Fruit fly (Drosophila melanogaster): Measurements from ENCODE around the gene CG4829.

CG4829 gene

dm6 chrX:16811213-16811749 lies at the start of gene CG4829:
CG4829 (plus strand) TSS chrX:16811699.
- TF ChIP-seq ATbp (GFP tag; optimal IDR thresholded peaks at IDR 0.05) (peak; percentile 90), Atf6 (GFP tag; IDR thresholded peaks at IDR 0.05) (peak; percentile 86), CG4707 (GFP tag; optimal IDR thresholded peaks at IDR 0.05) (peak; percentile 74), gro (GFP tag; optimal IDR thresholded peaks at IDR 0.05) (peak; percentile 85), CG30431 (GFP tag; optimal IDR thresholded peaks at IDR 0.05) (peak; percentile 75), CG15479 (GFP tag; optimal IDR thresholded peaks at IDR 0.05) (no peak), psq (GFP tag; optimal IDR thresholded peaks at IDR 0.05) (peak; percentile 38), CG2116 (GFP tag; optimal IDR thresholded peaks at IDR 0.05) (peak; percentile 22), CG11560 (tag; IDR thresholded peaks at IDR 0.05) (peak; percentile 69), CG9876 (GFP tag; optimal IDR thresholded peaks at IDR 0.05) (peak; percentile 31), CG6254 (GFP tag; optimal IDR thresholded peaks at IDR 0.05) (peak; percentile 80), grn (GFP tag; optimal IDR thresholded peaks at IDR 0.05) (no peak), CG7963 (GFP tag; IDR thresholded peaks at IDR 0.05; ENCODE audit: partially characterized antibody) (no peak), ci (GFP tag; IDR thresholded peaks at IDR 0.05) (peak; percentile 93), Antp (GFP tag; optimal IDR thresholded peaks at IDR 0.05) (peak; percentile 87), D19B (GFP tag; optimal IDR thresholded peaks at IDR 0.05) (peak; percentile 68), stwl (tag; optimal IDR thresholded peaks at IDR 0.05) (peak; percentile 5), CG17912 (GFP tag; optimal IDR thresholded peaks at IDR 0.05) (peak; percentile 79), Dp (GFP tag; optimal IDR thresholded peaks at IDR 0.05) (no peak), CG4282 (GFP tag; optimal IDR thresholded peaks at IDR 0.05) (peak; percentile 71), CG6854 (GFP tag; optimal IDR thresholded peaks at IDR 0.05) (peak; percentile 76), Atf-2 (GFP tag; optimal IDR thresholded peaks at IDR 0.05) (peak; percentile 77), Drgx (GFP tag; IDR thresholded peaks at IDR 0.05) (peak; percentile 68), CG1832 (GFP tag; optimal IDR thresholded peaks at IDR 0.05) (no peak), CG9609 (GFP tag; optimal IDR thresholded peaks at IDR 0.05) (peak; percentile 81), tll (GFP tag; optimal IDR thresholded peaks at IDR 0.05) (no peak), Rfx (GFP tag; IDR thresholded peaks at IDR 0.05) (peak; percentile 94), Vsx1 (GFP tag; optimal IDR thresholded peaks at IDR 0.05) (peak; percentile 67), dm (GFP tag; optimal IDR thresholded peaks at IDR 0.05) (peak; percentile 74), CG6272 (GFP tag; IDR thresholded peaks at IDR 0.05) (peak; percentile 74), emc (GFP tag; optimal IDR thresholded peaks at IDR 0.05) (peak; percentile 65), sens-2 (GFP tag; IDR thresholded peaks at IDR 0.05) (peak; percentile 81), kni (GFP tag; optimal IDR thresholded peaks at IDR 0.05) (peak; percentile 25), CG34422 (GFP tag; IDR thresholded peaks at IDR 0.05) (peak; percentile 90), CG13624 (GFP tag; optimal IDR thresholded peaks at IDR 0.05) (peak; percentile 86), tup (GFP tag; optimal IDR thresholded peaks at IDR 0.05) (peak; percentile 40), Hmx (GFP tag; optimal IDR thresholded peaks at IDR 0.05) (peak; percentile 1), CG42726 (GFP tag; IDR thresholded peaks at IDR 0.05; ENCODE audit: partially characterized antibody) (no peak), fd102C (GFP tag; optimal IDR thresholded peaks at IDR 0.05) (no peak), da (GFP tag; optimal IDR thresholded peaks at IDR 0.05) (peak; percentile 40), Xrp1 (GFP tag; IDR thresholded peaks at IDR 0.05) (peak; percentile 87), slou (GFP tag; optimal IDR thresholded peaks at IDR 0.05) (peak; percentile 52), z (GFP tag; IDR thresholded peaks at IDR 0.05) (0 out of 3 replicates have a peak, but pooled peaks have one; percentile 30), CG12071 (GFP tag; optimal IDR thresholded peaks at IDR 0.05) (peak; percentile 95), ato (GFP tag; IDR thresholded peaks at IDR 0.05; ENCODE audit: partially characterized antibody) (no peak), ERR (GFP tag; optimal IDR thresholded peaks at IDR 0.05) (peak; percentile 74), tin (GFP tag; optimal IDR thresholded peaks at IDR 0.05) (peak; percentile 88), toy (GFP tag; IDR thresholded peaks at IDR 0.05) (peak; percentile 56; the same call in 1 of the 2 replicates), Hr51 (GFP tag; optimal IDR thresholded peaks at IDR 0.05) (peak; percentile 62 to 90), CG31441 (GFP tag; IDR thresholded peaks at IDR 0.05) (peak; percentile 93)

Data from whole organism, embryonic.